Fruit fly (Drosophila melanogaster) whole organism, embryonic: ENCODE results near the gene CG8814.
A peak's percentile ranks its signal among the peaks of the same experiment; 100 is the strongest.

ENCODE experiments used
- Adf1 ChIP-seq: fragments of 200-800 bp; sonication (Bioruptor generic); IDR thresholded peaks from 2 replicates; pipeline ENCODE4 v1.3.6; 2022; ENCODE audit warnings: missing biosample characterization, missing genetic modification characterization
- Awh ChIP-seq: fragments of 200-800 bp; sonication (Bioruptor generic); IDR thresholded peaks from 2 replicates; pipeline ENCODE4, ENCODE4 v1.3.6; 2022; ENCODE audit warnings: missing biosample characterization, missing genetic modification characterization
- CG10462 ChIP-seq: fragments of 200-800 bp; sonication (Bioruptor generic); optimal IDR thresholded peaks from 2 replicates; lab custom pipeline; 2016; ENCODE audit warnings: missing biosample characterization, missing genetic modification characterization
- CG11560 ChIP-seq: fragments of 200-800 bp; sonication (Bioruptor generic); IDR thresholded peaks from 3 replicates; pipeline ENCODE4 v1.3.6; 2022; ENCODE audit warnings: missing biosample characterization, missing genetic modification characterization
- CG12219 ChIP-seq: fragments of 200-800 bp; sonication (Bioruptor generic); optimal IDR thresholded peaks from 3 replicates; lab custom pipeline; 2018; ENCODE audit warnings: missing biosample characterization, mild to moderate bottlenecking, missing genetic modification characterization
- CG13287 ChIP-seq: fragments of 200-800 bp; sonication (Bioruptor generic); IDR thresholded peaks from 2 replicates; pipeline ENCODE4 v1.3.6; 2022; ENCODE audit warnings: missing biosample characterization, missing genetic modification characterization; ENCODE audit not compliant: partially characterized antibody
- CG14014 ChIP-seq: fragments of 200-800 bp; sonication (Bioruptor generic); IDR thresholded peaks from 2 replicates; pipeline ENCODE4 v1.3.6; 2022; ENCODE audit warnings: missing biosample characterization, missing genetic modification characterization
- CG14860 ChIP-seq: fragments of 200-800 bp; sonication (Bioruptor generic); IDR thresholded peaks from 3 replicates; pipeline ENCODE4 v1.3.6; 2022; ENCODE audit warnings: missing biosample characterization, missing genetic modification characterization; ENCODE audit not compliant: partially characterized antibody
- CG15269 ChIP-seq: fragments of 200-800 bp; sonication (Bioruptor generic); optimal IDR thresholded peaks from 2 replicates; lab custom pipeline; 2018; ENCODE audit warnings: missing biosample characterization, mild to moderate bottlenecking, missing genetic modification characterization, moderate library complexity
- CG1602 ChIP-seq: fragments of 200-800 bp; sonication (Bioruptor generic); optimal IDR thresholded peaks from 3 replicates; lab custom pipeline; 2016; ENCODE audit warnings: missing biosample characterization, missing genetic modification characterization
- CG18764 ChIP-seq: fragments of 200-800 bp; sonication (Bioruptor generic); optimal IDR thresholded peaks from 3 replicates; lab custom pipeline; 2016; ENCODE audit warnings: missing biosample characterization, missing genetic modification characterization
- CG34224 ChIP-seq: fragments of 200-800 bp; sonication (Bioruptor generic); IDR thresholded peaks from 3 replicates; pipeline ENCODE4 v1.3.6; 2022; ENCODE audit warnings: missing biosample characterization, missing genetic modification characterization; ENCODE audit not compliant: partially characterized antibody
- CG8924 ChIP-seq: fragments of 200-800 bp; optimal IDR thresholded peaks from 3 replicates; lab custom pipeline; 2019; ENCODE audit warnings: missing biosample characterization, mild to moderate bottlenecking, missing genetic modification characterization, moderate library complexity
- CG9437 ChIP-seq: fragments of 200-800 bp; sonication (Bioruptor generic); optimal IDR thresholded peaks from 2 replicates; lab custom pipeline; 2018; ENCODE audit warnings: missing biosample characterization, mild to moderate bottlenecking, missing genetic modification characterization
- CG9727 ChIP-seq: fragments of 200-800 bp; sonication (Bioruptor generic); optimal IDR thresholded peaks from 3 replicates; lab custom pipeline; 2017; ENCODE audit warnings: missing biosample characterization, mild to moderate bottlenecking, missing genetic modification characterization
- D19A ChIP-seq: fragments of 200-800 bp; optimal IDR thresholded peaks from 3 replicates; lab custom pipeline; 2019; ENCODE audit warnings: missing biosample characterization, mild to moderate bottlenecking, missing genetic modification characterization, moderate library complexity
- Deaf1 ChIP-seq: fragments of 200-800 bp; optimal IDR thresholded peaks from 3 replicates; lab custom pipeline; 2019; ENCODE audit warnings: missing biosample characterization, mild to moderate bottlenecking, missing genetic modification characterization, moderate library complexity
- Dref ChIP-seq: fragments of 200-800 bp; sonication (Bioruptor generic); IDR thresholded peaks from 2 replicates; pipeline ENCODE4 v1.3.6; 2022; ENCODE audit warnings: missing biosample characterization, missing genetic modification characterization
- ERR ChIP-seq: fragments of 200-800 bp; sonication (Bioruptor generic); optimal IDR thresholded peaks from 2 replicates; lab custom pipeline; 2016; ENCODE audit warnings: missing biosample characterization, missing genetic modification characterization
- HHEX ChIP-seq: fragments of 200-800 bp; sonication (Bioruptor generic); optimal IDR thresholded peaks from 3 replicates; lab custom pipeline; 2017; ENCODE audit warnings: missing biosample characterization, mild to moderate bottlenecking, missing genetic modification characterization, missing genetic modification reagents
- HLH4C ChIP-seq: fragments of 200-800 bp; sonication (Bioruptor generic); IDR thresholded peaks from 3 replicates; pipeline ENCODE4 v1.3.6; 2022; ENCODE audit warnings: missing biosample characterization, missing genetic modification characterization; ENCODE audit not compliant: partially characterized antibody
- HLHmδ ChIP-seq: fragments of 200-800 bp; sonication (Bioruptor generic); optimal IDR thresholded peaks from 2 replicates; lab custom pipeline; 2018; ENCODE audit warnings: missing biosample characterization, mild to moderate bottlenecking, missing genetic modification characterization, moderate library complexity
- Hand ChIP-seq: fragments of 200-800 bp; sonication (Bioruptor generic); optimal IDR thresholded peaks from 2 replicates; lab custom pipeline; 2017; ENCODE audit warnings: mild to moderate bottlenecking, missing biosample characterization, missing genetic modification reagents, missing genetic modification characterization
- HmgD ChIP-seq: fragments of 200-800 bp; sonication (Bioruptor generic); optimal IDR thresholded peaks from 3 replicates; lab custom pipeline; 2016; ENCODE audit warnings: missing biosample characterization, missing genetic modification characterization
- HmgZ ChIP-seq: fragments of 200-800 bp; sonication (Bioruptor generic); optimal IDR thresholded peaks from 2 replicates; lab custom pipeline; 2018; ENCODE audit warnings: missing biosample characterization, mild to moderate bottlenecking, missing genetic modification characterization
- Hmr ChIP-seq: fragments of 200-800 bp; sonication (Bioruptor generic); optimal IDR thresholded peaks from 3 replicates; lab custom pipeline; 2017; ENCODE audit warnings: mild to moderate bottlenecking, missing biosample characterization, missing genetic modification reagents, missing genetic modification characterization
- Hr51 ChIP-seq, 2 experiments: fragments of 200-800 bp; sonication (Bioruptor generic); optimal IDR thresholded peaks; 2 replicates in 1 of 2; 3 replicates in 1 of 2; lab custom pipeline; 2016 to 2018; ENCODE audit warnings: missing biosample characterization in 2 of 2, missing genetic modification characterization in 2 of 2, mild to moderate bottlenecking in 1 of 2, moderate library complexity in 1 of 2
- Kr ChIP-seq: fragments of 200-800 bp; sonication (Bioruptor generic); optimal IDR thresholded peaks from 2 replicates; lab custom pipeline; 2017; ENCODE audit warnings: missing biosample characterization, mild to moderate bottlenecking, missing genetic modification characterization
- Meics ChIP-seq: fragments of 200-800 bp; sonication (Bioruptor generic); optimal IDR thresholded peaks from 2 replicates; lab custom pipeline; 2017; ENCODE audit warnings: missing biosample characterization, mild to moderate bottlenecking, missing genetic modification characterization
- Side ChIP-seq: fragments of 200-800 bp; sonication (Bioruptor generic); optimal IDR thresholded peaks from 2 replicates; lab custom pipeline; 2016; ENCODE audit warnings: missing biosample characterization, missing genetic modification characterization
- Spps ChIP-seq: fragments of 200-800 bp; sonication (Bioruptor generic); optimal IDR thresholded peaks from 2 replicates; lab custom pipeline; 2018; ENCODE audit warnings: missing biosample characterization, mild to moderate bottlenecking, missing genetic modification characterization
- ac ChIP-seq: fragments of 200-800 bp; sonication (Bioruptor generic); optimal IDR thresholded peaks from 3 replicates; lab custom pipeline; 2017; ENCODE audit warnings: missing biosample characterization, mild to moderate bottlenecking, missing genetic modification characterization
- amos ChIP-seq: fragments of 200-800 bp; sonication (Bioruptor generic); IDR thresholded peaks from 2 replicates; pipeline ENCODE4 v1.3.6; 2022; ENCODE audit warnings: missing biosample characterization, missing genetic modification characterization; ENCODE audit not compliant: partially characterized antibody
- az2 ChIP-seq: fragments of 200-800 bp; sonication (Bioruptor generic); optimal IDR thresholded peaks from 3 replicates; lab custom pipeline; 2016; ENCODE audit warnings: missing biosample characterization, missing genetic modification characterization
- cwo ChIP-seq: fragments of 200-800 bp; sonication (Bioruptor generic); optimal IDR thresholded peaks from 3 replicates; lab custom pipeline; 2017; ENCODE audit warnings: missing biosample characterization, missing genetic modification characterization, mild to moderate bottlenecking, moderate library complexity, missing genetic modification reagents
- en ChIP-seq: fragments of 200-800 bp; sonication (Bioruptor generic); optimal IDR thresholded peaks from 2 replicates; lab custom pipeline; 2016; ENCODE audit warnings: missing biosample characterization, missing genetic modification characterization
- eve ChIP-seq, 2 experiments: fragments of >200 bp; optimal IDR thresholded peaks; 2 replicates each; lab custom pipeline; 2017; ENCODE audit warnings: missing biosample characterization in 2 of 2, missing genetic modification characterization in 2 of 2
- ftz-f1 ChIP-seq: fragments of 200-800 bp; sonication (Bioruptor generic); optimal IDR thresholded peaks from 2 replicates; lab custom pipeline; 2016; ENCODE audit warnings: missing biosample characterization, missing genetic modification characterization
- h ChIP-seq: fragments of >200 bp; optimal IDR thresholded peaks from 2 replicates; lab custom pipeline; 2017
- hkb ChIP-seq, 2 experiments: fragments of 200-800 bp in 1 of 2; fragments of >200 bp in 1 of 2; sonication (Bioruptor generic) in 1 of 2; IDR thresholded peaks in 1 of 2; optimal IDR thresholded peaks in 1 of 2; 2 replicates each; pipeline versions ENCODE4 v1.3.6 to Lab custom; 2017 to 2022; ENCODE audit warnings: missing biosample characterization in 1 of 2, missing genetic modification characterization in 1 of 2
- hth ChIP-seq: fragments of >200 bp; optimal IDR thresholded peaks from 2 replicates; lab custom pipeline; 2017; ENCODE audit warnings: inconsistent platforms
- p53 ChIP-seq: fragments of 200-800 bp; sonication (Bioruptor generic); optimal IDR thresholded peaks from 2 replicates; lab custom pipeline; 2016; ENCODE audit warnings: missing biosample characterization, missing genetic modification characterization
- pho ChIP-seq: fragments of 200-800 bp; sonication (Bioruptor generic); optimal IDR thresholded peaks from 2 replicates; lab custom pipeline; 2016; ENCODE audit warnings: missing biosample characterization, missing genetic modification characterization
- pzg ChIP-seq: fragments of 200-800 bp; sonication (Bioruptor generic); optimal IDR thresholded peaks from 3 replicates; lab custom pipeline; 2018; ENCODE audit warnings: missing biosample characterization, mild to moderate bottlenecking, missing genetic modification characterization, moderate library complexity
- stc ChIP-seq: fragments of 200-800 bp; sonication (Bioruptor generic); IDR thresholded peaks from 2 replicates; pipeline ENCODE4 v1.3.6; 2022; ENCODE audit warnings: missing biosample characterization, missing genetic modification characterization
- stwl ChIP-seq: fragments of 200-800 bp; sonication (Bioruptor generic); optimal IDR thresholded peaks from 3 replicates; lab custom pipeline; 2018; ENCODE audit warnings: missing biosample characterization, mild to moderate bottlenecking, missing genetic modification characterization, moderate library complexity
- tin ChIP-seq: fragments of 200-800 bp; sonication (Bioruptor generic); optimal IDR thresholded peaks from 3 replicates; lab custom pipeline; 2016; ENCODE audit warnings: missing biosample characterization, missing genetic modification characterization
- wek ChIP-seq: fragments of 200-800 bp; sonication (Bioruptor generic); optimal IDR thresholded peaks from 3 replicates; lab custom pipeline; 2018; ENCODE audit warnings: missing biosample characterization, mild to moderate bottlenecking, missing genetic modification characterization, moderate library complexity
- z ChIP-seq: fragments of 200-800 bp; sonication (Bioruptor generic); IDR thresholded peaks from 3 replicates; pipeline ENCODE4 v1.3.6; 2022; ENCODE audit warnings: missing biosample characterization, missing genetic modification characterization

Gene CG8814

DNA sequence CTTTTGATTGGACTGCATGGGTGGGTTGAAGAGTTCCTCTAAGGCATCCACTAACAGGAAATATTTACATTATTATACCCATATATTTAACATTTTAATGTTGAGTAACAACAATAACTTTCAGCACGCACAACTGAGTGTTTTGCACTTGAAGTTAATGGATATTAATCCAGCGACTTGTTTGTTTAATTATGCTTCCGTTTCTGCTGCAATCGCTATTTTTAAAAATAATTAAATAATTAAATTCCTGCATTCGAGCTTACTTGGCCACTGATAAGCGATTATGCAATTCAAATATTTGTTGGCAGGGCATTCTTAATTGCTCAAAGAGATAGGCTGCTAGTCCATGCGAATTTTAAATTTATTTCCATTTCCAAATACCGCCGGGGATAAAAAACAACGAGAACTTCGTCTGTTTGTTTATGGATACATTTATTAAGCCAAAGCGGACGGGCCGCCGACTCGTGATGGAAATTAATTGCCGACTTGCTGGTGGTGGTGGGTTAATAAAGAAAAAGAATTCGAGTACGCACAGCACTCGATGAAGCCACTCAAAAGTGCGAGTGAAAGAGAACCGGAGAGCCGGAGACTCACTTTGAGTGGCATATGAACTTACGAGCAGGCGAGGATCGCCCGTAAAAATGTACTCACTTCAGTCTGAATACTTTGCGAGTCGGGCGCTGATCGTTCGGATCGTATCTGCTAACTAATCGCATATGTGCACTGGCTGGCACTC lies 12.6 kb upstream of the CG8814 start (continued):
- TF ChIP-seq h (lab: Kevin White, UChicago) (no peak), CG12219 (GFP tag; lab: Kevin White, UChicago) (peak; percentile 5), amos (GFP tag; lab: Robert Waterston, UW) (peak; percentile 60; the same call in 1 of the 2 replicates), z (GFP tag; lab: Robert Waterston, UW) (peak; percentile 99), CG14014 (GFP tag; lab: Robert Waterston, UW) (0 out of 2 replicates have a peak, but pooled peaks have one; percentile 6), eve (GFP tag; optimal IDR thresholded peaks at IDR 0.05; lab: Kevin White, UChicago) (no peak), CG9727 (GFP tag; lab: Kevin White, UChicago) (peak; percentile 23), Deaf1 (tag; lab: Kevin White, UChicago) (peak; percentile 76), Side (GFP tag; lab: Kevin White, UChicago) (no peak), CG34224 (GFP tag; lab: Robert Waterston, UW) (peak; percentile 58; the same call in 2 of the 3 replicates), cwo (peak; percentile 50), Hr51 (GFP tag; optimal IDR thresholded peaks at IDR 0.05; lab: Kevin White, UChicago) (peak in 1 of 2 experiments; percentile 17), ac (no peak), wek (GFP tag; lab: Kevin White, UChicago) (peak; percentile 39), Dref (GFP tag; lab: Robert Waterston, UW) (no peak), CG1602 (GFP tag; lab: Kevin White, UChicago) (no peak), HmgD (GFP tag; lab: Kevin White, UChicago) (peak; percentile 2), az2 (GFP tag; lab: Kevin White, UChicago) (no peak), CG8924 (peak; percentile 14), stwl (tag; lab: Kevin White, UChicago) (no peak), HLH4C (GFP tag; lab: Robert Waterston, UW) (peak; percentile 31; the same call in 1 of the 3 replicates), HLHmδ (GFP tag; lab: Kevin White, UChicago) (peak; percentile 73), CG11560 (tag; lab: Robert Waterston, UW) (no peak), CG15269 (peak; percentile 0), CG9437 (GFP tag; lab: Kevin White, UChicago) (no peak), Hand (GFP tag; lab: Kevin White, UChicago) (no peak), Hmr (peak; percentile 3), stc (GFP tag; lab: Robert Waterston, UW) (peak; percentile 37; the same call in 1 of the 2 replicates), CG14860 (no peak), p53 (GFP tag; lab: Kevin White, UChicago) (no peak), CG10462 (GFP tag; lab: Kevin White, UChicago) (no peak), Awh (GFP tag; lab: Robert Waterston, UW) (no peak), Kr (GFP tag; lab: Kevin White, UChicago) (no peak), pho (peak; percentile 10), pzg (GFP tag; lab: Kevin White, UChicago) (no peak), CG18764 (GFP tag; lab: Kevin White, UChicago) (no peak), ftz-f1 (GFP tag; lab: Kevin White, UChicago) (no peak), ERR (GFP tag; lab: Kevin White, UChicago) (no peak), Spps (tag; lab: Kevin White, UChicago) (no peak), HmgZ (tag; lab: Kevin White, UChicago) (no peak), HHEX (peak; percentile 19), Meics (no peak), D19A (tag; lab: Kevin White, UChicago) (peak; percentile 38), tin (GFP tag; lab: Kevin White, UChicago) (no peak), Adf1 (no peak), hkb (optimal IDR thresholded peaks at IDR 0.05; lab: Kevin White, UChicago) (peak; percentile 98), hkb (GFP tag; IDR thresholded peaks at IDR 0.05; lab: Robert Waterston, UW) (no peak; the same call in none of the 2 replicates), en (GFP tag; lab: Kevin White, UChicago) (no peak), hth (lab: Kevin White, UChicago) (no peak), CG13287 (GFP tag; lab: Robert Waterston, UW) (peak; percentile 64)
